Fruit fly (Drosophila melanogaster) whole organism, embryonic: ENCODE measurements around the gene CG14282.

Experiments
- Awh ChIP-seq: fragments of 200-800 bp; sonication (Bioruptor generic); IDR thresholded peaks from 2 replicates; pipeline ENCODE4, ENCODE4 v1.3.6; 2022; ENCODE audit warnings: missing biosample characterization, missing genetic modification characterization
- Blimp-1 ChIP-seq: fragments of 200-800 bp; sonication (Bioruptor generic); optimal IDR thresholded peaks from 3 replicates; lab custom pipeline; 2018; ENCODE audit warnings: missing biosample characterization, missing genetic modification characterization, mild to moderate bottlenecking, moderate library complexity, missing genetic modification reagents
- CG10147 ChIP-seq: fragments of 200-800 bp; sonication (Bioruptor generic); optimal IDR thresholded peaks from 2 replicates; lab custom pipeline; 2019; ENCODE audit warnings: missing biosample characterization, mild to moderate bottlenecking, missing genetic modification characterization, moderate library complexity
- CG10462 ChIP-seq: fragments of 200-800 bp; sonication (Bioruptor generic); optimal IDR thresholded peaks from 2 replicates; lab custom pipeline; 2016; ENCODE audit warnings: missing biosample characterization, missing genetic modification characterization
- CG10959 ChIP-seq: fragments of 200-800 bp; sonication (Bioruptor generic); IDR thresholded peaks from 2 replicates; pipeline ENCODE4 v1.3.6; 2022; ENCODE audit warnings: missing biosample characterization, missing genetic modification characterization
- CG11398 ChIP-seq: fragments of 200-800 bp; sonication (Bioruptor generic); optimal IDR thresholded peaks from 2 replicates; lab custom pipeline; 2016; ENCODE audit warnings: missing biosample characterization, missing genetic modification characterization
- CG11456 ChIP-seq: fragments of 200-800 bp; sonication (Bioruptor generic); IDR thresholded peaks from 3 replicates; pipeline ENCODE4 v1.3.6; 2022; ENCODE audit warnings: missing biosample characterization, missing genetic modification characterization
- CG11723 ChIP-seq: fragments of 200-800 bp; sonication (Bioruptor generic); optimal IDR thresholded peaks from 2 replicates; lab custom pipeline; 2017; ENCODE audit warnings: missing biosample characterization, mild to moderate bottlenecking, missing genetic modification characterization
- CG14667 ChIP-seq: fragments of 200-800 bp; sonication (Bioruptor generic); IDR thresholded peaks from 2 replicates; pipeline ENCODE4 v1.3.6; 2022; ENCODE audit warnings: missing biosample characterization, missing genetic modification characterization
- CG16863 ChIP-seq: fragments of 200-800 bp; sonication (Bioruptor generic); optimal IDR thresholded peaks from 3 replicates; lab custom pipeline; 2016; ENCODE audit warnings: missing biosample characterization, missing genetic modification characterization
- CG17612 ChIP-seq: fragments of 200-800 bp; sonication (Bioruptor generic); IDR thresholded peaks from 2 replicates; pipeline ENCODE4 v1.3.6; 2022; ENCODE audit warnings: missing biosample characterization, missing genetic modification characterization
- CG2875 ChIP-seq: fragments of 200-800 bp; sonication (Bioruptor generic); optimal IDR thresholded peaks from 2 replicates; lab custom pipeline; 2017; ENCODE audit warnings: missing biosample characterization, mild to moderate bottlenecking, missing genetic modification characterization, missing genetic modification reagents
- CG31365 ChIP-seq: fragments of 200-800 bp; sonication (Bioruptor generic); optimal IDR thresholded peaks from 2 replicates; lab custom pipeline; 2018; ENCODE audit warnings: missing biosample characterization, mild to moderate bottlenecking, missing genetic modification characterization
- Chrac-16 ChIP-seq: fragments of 200-800 bp; sonication (Bioruptor generic); optimal IDR thresholded peaks from 3 replicates; lab custom pipeline; 2016; ENCODE audit warnings: missing biosample characterization, missing genetic modification characterization
- CkIIα-i1 ChIP-seq: fragments of 200-800 bp; sonication (Bioruptor generic); IDR thresholded peaks from 2 replicates; pipeline ENCODE4 v1.3.6; 2022; ENCODE audit warnings: missing biosample characterization, missing genetic modification characterization
- D ChIP-seq, 2 experiments: fragments of 200-800 bp in 1 of 2; fragments of >200 bp in 1 of 2; sonication (Bioruptor generic) in 1 of 2; optimal IDR thresholded peaks; 2 replicates in 1 of 2; 3 replicates in 1 of 2; lab custom pipeline; 2017; ENCODE audit warnings: mild to moderate bottlenecking in 1 of 2, missing biosample characterization in 1 of 2, missing genetic modification characterization in 1 of 2, missing genetic modification reagents in 1 of 2
- D19B ChIP-seq: fragments of 200-800 bp; sonication (Bioruptor generic); optimal IDR thresholded peaks from 2 replicates; lab custom pipeline; 2017; ENCODE audit warnings: missing biosample characterization, mild to moderate bottlenecking, missing genetic modification characterization
- E2f1 ChIP-seq: fragments of 200-800 bp; sonication (Bioruptor generic); IDR thresholded peaks from 2 replicates; pipeline ENCODE4 v1.3.6; 2022; ENCODE audit warnings: missing biosample characterization, missing genetic modification characterization
- E2f2 ChIP-seq: fragments of 200-800 bp; sonication (Bioruptor generic); IDR thresholded peaks from 2 replicates; pipeline ENCODE4 v1.3.6; 2022; ENCODE audit warnings: missing biosample characterization, missing genetic modification characterization
- Fer3 ChIP-seq: fragments of 200-800 bp; sonication (Bioruptor generic); optimal IDR thresholded peaks from 2 replicates; lab custom pipeline; 2018; ENCODE audit warnings: missing biosample characterization, mild to moderate bottlenecking, missing genetic modification characterization, moderate library complexity
- GATAe ChIP-seq: fragments of 200-800 bp; sonication (Bioruptor generic); conservative IDR thresholded peaks from 2 replicates; pipeline ENCODE4 v1.3.6; 2022; ENCODE audit warnings: missing biosample characterization, missing genetic modification characterization
- H15 ChIP-seq: fragments of 200-800 bp; sonication (Bioruptor generic); IDR thresholded peaks from 3 replicates; pipeline ENCODE4 v1.3.6; 2022; ENCODE audit warnings: missing biosample characterization, missing genetic modification characterization
- Hmr ChIP-seq: fragments of 200-800 bp; sonication (Bioruptor generic); optimal IDR thresholded peaks from 3 replicates; lab custom pipeline; 2017; ENCODE audit warnings: mild to moderate bottlenecking, missing biosample characterization, missing genetic modification reagents, missing genetic modification characterization
- Max ChIP-seq: fragments of 200-800 bp; sonication (Bioruptor generic); optimal IDR thresholded peaks from 2 replicates; lab custom pipeline; 2016; ENCODE audit warnings: missing biosample characterization, mild to moderate bottlenecking, missing genetic modification characterization
- Mrtf ChIP-seq: fragments of 200-800 bp; sonication (Bioruptor generic); IDR thresholded peaks from 3 replicates; pipeline ENCODE4 v1.3.6; 2022; ENCODE audit warnings: missing biosample characterization, missing genetic modification characterization
- Stat92E ChIP-seq, 3 experiments: fragments of >200 bp in 2 of 3; fragments of 200-800 bp in 1 of 3; sonication (Bioruptor generic) in 1 of 3; optimal IDR thresholded peaks; 2 replicates each; lab custom pipeline; 2017 to 2019; ENCODE audit warnings: missing biosample characterization in 3 of 3, missing genetic modification characterization in 3 of 3, mild to moderate bottlenecking in 1 of 3, moderate library complexity in 1 of 3
- Taf1 ChIP-seq: fragments of 200-800 bp; sonication (Bioruptor generic); IDR thresholded peaks from 2 replicates; pipeline ENCODE4 v1.3.6; 2022; ENCODE audit warnings: missing biosample characterization, missing genetic modification characterization
- Tbp ChIP-seq: fragments of >200 bp; optimal IDR thresholded peaks from 2 replicates; lab custom pipeline; 2018; ENCODE audit warnings: missing biosample characterization, missing genetic modification characterization
- ash1 ChIP-seq: fragments of 200-800 bp; sonication (Bioruptor generic); optimal IDR thresholded peaks from 2 replicates; lab custom pipeline; 2018; ENCODE audit warnings: missing biosample characterization, mild to moderate bottlenecking, missing genetic modification characterization
- btn ChIP-seq: fragments of 200-800 bp; sonication (Bioruptor generic); optimal IDR thresholded peaks from 2 replicates; lab custom pipeline; 2016; ENCODE audit warnings: missing biosample characterization, missing genetic modification characterization
- crp ChIP-seq, 2 experiments: fragments of 200-800 bp; sonication (Bioruptor generic); optimal IDR thresholded peaks; 2 replicates in 1 of 2; 3 replicates in 1 of 2; lab custom pipeline; 2017; ENCODE audit warnings: missing biosample characterization in 2 of 2, missing genetic modification characterization in 2 of 2, mild to moderate bottlenecking in 1 of 2, moderate library complexity in 1 of 2
- da ChIP-seq: fragments of 200-800 bp; sonication (Bioruptor generic); optimal IDR thresholded peaks from 2 replicates; lab custom pipeline; 2016; ENCODE audit warnings: missing biosample characterization, missing genetic modification characterization
- disco-r ChIP-seq: fragments of 200-800 bp; sonication (Bioruptor generic); optimal IDR thresholded peaks from 2 replicates; lab custom pipeline; 2016; ENCODE audit warnings: missing biosample characterization, missing genetic modification characterization
- dm ChIP-seq: fragments of 200-800 bp; sonication (Bioruptor generic); optimal IDR thresholded peaks from 3 replicates; lab custom pipeline; 2016; ENCODE audit warnings: missing biosample characterization, missing genetic modification characterization
- fd102C ChIP-seq: fragments of 200-800 bp; sonication (Bioruptor generic); optimal IDR thresholded peaks from 2 replicates; lab custom pipeline; 2018; ENCODE audit warnings: missing biosample characterization, mild to moderate bottlenecking, missing genetic modification characterization, moderate library complexity
- fd3F ChIP-seq: fragments of 200-800 bp; sonication (Bioruptor generic); optimal IDR thresholded peaks from 2 replicates; lab custom pipeline; 2018; ENCODE audit warnings: missing biosample characterization, mild to moderate bottlenecking, missing genetic modification characterization, moderate library complexity
- ken ChIP-seq: fragments of 200-800 bp; sonication (Bioruptor generic); IDR thresholded peaks from 3 replicates; pipeline ENCODE4 v1.3.6; 2022; ENCODE audit warnings: missing biosample characterization, missing genetic modification characterization
- klu ChIP-seq: fragments of 200-800 bp; sonication (Bioruptor generic); IDR thresholded peaks from 2 replicates; pipeline ENCODE4 v1.3.6; 2022; ENCODE audit warnings: missing biosample characterization, missing genetic modification characterization
- kni ChIP-seq: fragments of 200-800 bp; sonication (Bioruptor generic); optimal IDR thresholded peaks from 3 replicates; lab custom pipeline; 2017; ENCODE audit warnings: mild to moderate bottlenecking, missing biosample characterization, missing genetic modification reagents, missing genetic modification characterization
- lilli ChIP-seq: fragments of 200-800 bp; sonication (Bioruptor generic); optimal IDR thresholded peaks from 3 replicates; lab custom pipeline; 2016; ENCODE audit warnings: missing biosample characterization, missing genetic modification characterization
- maf-S ChIP-seq: fragments of 200-800 bp; sonication (Bioruptor generic); optimal IDR thresholded peaks from 2 replicates; lab custom pipeline; 2016; ENCODE audit warnings: missing biosample characterization, missing genetic modification characterization
- nerfin-2 ChIP-seq: fragments of 200-800 bp; sonication (Bioruptor generic); IDR thresholded peaks from 2 replicates; pipeline ENCODE4 v1.3.6; 2022; ENCODE audit warnings: missing biosample characterization, missing genetic modification characterization; ENCODE audit not compliant: partially characterized antibody
- nmo ChIP-seq: fragments of 200-800 bp; sonication (Bioruptor generic); optimal IDR thresholded peaks from 2 replicates; lab custom pipeline; 2018; ENCODE audit warnings: missing biosample characterization, mild to moderate bottlenecking, missing genetic modification characterization, moderate library complexity
- sc ChIP-seq, 3 experiments: fragments of >200 bp in 2 of 3; fragments of 200-800 bp in 1 of 3; sonication (Bioruptor generic) in 1 of 3; optimal IDR thresholded peaks; 2 replicates in 2 of 3; 3 replicates in 1 of 3; lab custom pipeline; 2017; ENCODE audit warnings: mild to moderate bottlenecking in 1 of 3, missing biosample characterization in 1 of 3, missing genetic modification characterization in 1 of 3, missing genetic modification reagents in 1 of 3
- sim ChIP-seq: fragments of 200-800 bp; sonication (Bioruptor generic); IDR thresholded peaks from 2 replicates; pipeline ENCODE4 v1.3.6; 2022; ENCODE audit warnings: missing biosample characterization, missing genetic modification characterization
- stwl ChIP-seq: fragments of 200-800 bp; sonication (Bioruptor generic); optimal IDR thresholded peaks from 3 replicates; lab custom pipeline; 2018; ENCODE audit warnings: missing biosample characterization, mild to moderate bottlenecking, missing genetic modification characterization, moderate library complexity
- ttk ChIP-seq: fragments of 200-800 bp; sonication (Bioruptor generic); IDR thresholded peaks from 2 replicates; pipeline ENCODE4 v2.1.2; 2022; ENCODE audit warnings: missing biosample characterization, missing genetic modification characterization
- vfl ChIP-seq: fragments of 200-800 bp; sonication (Bioruptor generic); optimal IDR thresholded peaks from 2 replicates; lab custom pipeline; 2016; ENCODE audit warnings: missing biosample characterization, missing genetic modification characterization

The CG14282 gene

dm6 chr3R:19147511-19148239, 29.1 kb upstream of the CG14282 start, which contains the start of gene Ppcs (continued):
- TF ChIP-seq CG10959 (GFP tag; lab: Robert Waterston, UW) (no peak; the same call in 1 of the 2 replicates), kni (GFP tag; lab: Kevin White, UChicago) (peak; percentile 70), CG10147 (GFP tag; lab: Kevin White, UChicago) (peak; percentile 52), ash1 (GFP tag; lab: Kevin White, UChicago) (no peak), CG2875 (GFP tag; lab: Kevin White, UChicago) (peak; percentile 34), CG31365 (tag; lab: Kevin White, UChicago) (peak; percentile 12), lilli (GFP tag; lab: Kevin White, UChicago) (peak; percentile 73), GATAe (GFP tag; lab: Robert Waterston, UW) (peak; percentile 74), ttk (no peak), D19B (GFP tag; lab: Kevin White, UChicago) (peak; percentile 35), nerfin-2 (no peak), Hmr (peak; percentile 77), CG11723 (GFP tag; lab: Kevin White, UChicago) (no peak), Stat92E (GFP tag; optimal IDR thresholded peaks at IDR 0.05; lab: Kevin White, UChicago) (peak in 1 of 3 experiments; percentile 24), sc (optimal IDR thresholded peaks at IDR 0.05; lab: Kevin White, UChicago) (no peak), sc (GFP tag; optimal IDR thresholded peaks at IDR 0.05; lab: Kevin White, UChicago) (peak; percentile 20), klu (peak; percentile 45; the same call in 1 of the 2 replicates), Max (GFP tag; lab: Kevin White, UChicago) (peak; percentile 88), Tbp (GFP tag; lab: Kevin White, UChicago) (no peak), CG14667 (GFP tag; lab: Robert Waterston, UW) (no peak), btn (GFP tag; lab: Kevin White, UChicago) (peak; percentile 18), CkIIα-i1 (GFP tag; lab: Robert Waterston, UW) (no peak), vfl (GFP tag; lab: Kevin White, UChicago) (peak; percentile 68), CG16863 (peak; percentile 69), E2f1 (GFP tag; lab: Robert Waterston, UW) (no peak), fd3F (GFP tag; lab: Kevin White, UChicago) (peak; percentile 49), D (optimal IDR thresholded peaks at IDR 0.05; lab: Kevin White, UChicago) (no peak), D (GFP tag; optimal IDR thresholded peaks at IDR 0.05; lab: Kevin White, UChicago) (peak; percentile 49), CG11398 (GFP tag; lab: Kevin White, UChicago) (peak; percentile 39), stwl (peak; percentile 62), H15 (GFP tag; lab: Robert Waterston, UW) (no peak), CG17612 (no peak), Awh (GFP tag; lab: Robert Waterston, UW) (no peak), CG10462 (no peak), crp (GFP tag; optimal IDR thresholded peaks at IDR 0.05; lab: Kevin White, UChicago) (peak; percentile 86 to 96), Blimp-1 (GFP tag; lab: Kevin White, UChicago) (peak; percentile 18), Chrac-16 (GFP tag; lab: Kevin White, UChicago) (peak; percentile 54), fd102C (GFP tag; lab: Kevin White, UChicago) (no peak), CG11456 (GFP tag; lab: Robert Waterston, UW) (peak; percentile 27; the same call in 1 of the 3 replicates), ken (no peak), da (GFP tag; lab: Kevin White, UChicago) (peak; percentile 54), Taf1 (GFP tag; lab: Robert Waterston, UW) (no peak), sim (GFP tag; lab: Robert Waterston, UW) (no peak), E2f2 (GFP tag; lab: Robert Waterston, UW) (peak; percentile 95), dm (peak; percentile 75), nmo (peak; percentile 69), Mrtf (no peak), maf-S (GFP tag; lab: Kevin White, UChicago) (peak; percentile 56), Fer3 (peak; percentile 55), disco-r (GFP tag; lab: Kevin White, UChicago) (no peak)
